Fruit fly (Drosophila melanogaster) whole organism, wandering third instar larva: ENCODE data around the gene SelR.

Experiments used
- Dfd ChIP-seq: fragments of >200 bp; optimal IDR thresholded peaks from 2 replicates; lab custom pipeline; 2017; ENCODE audit warnings: missing biosample characterization, missing genetic modification characterization
- dmrt93B ChIP-seq: fragments of 200-800 bp; sonication (Bioruptor generic); optimal IDR thresholded peaks from 2 replicates; lab custom pipeline; 2018; ENCODE audit warnings: missing biosample characterization, mild to moderate bottlenecking, missing genetic modification characterization
- h ChIP-seq: fragments of 200-800 bp; sonication (Bioruptor generic); optimal IDR thresholded peaks from 3 replicates; lab custom pipeline; 2016; ENCODE audit warnings: missing biosample characterization, mild to moderate bottlenecking, missing genetic modification characterization
- pan ChIP-seq: fragments of >200 bp; optimal IDR thresholded peaks from 2 replicates; lab custom pipeline; 2017

dm6 chr3R:10885422-10886081, 17.1 kb upstream of the SelR start, which contains the start of gene Leash:
- TF ChIP-seq dmrt93B (GFP tag; lab: Kevin White, UChicago) = no peak
- no peak for TF ChIP-seq h (GFP tag; lab: Kevin White, UChicago)
- no peak for TF ChIP-seq Dfd (GFP tag; lab: Kevin White, UChicago)
- no peak for TF ChIP-seq pan (lab: Kevin White, UChicago)
